Worm (Caenorhabditis elegans): ENCODE measurements around the gene ulp-1.

DNA sequence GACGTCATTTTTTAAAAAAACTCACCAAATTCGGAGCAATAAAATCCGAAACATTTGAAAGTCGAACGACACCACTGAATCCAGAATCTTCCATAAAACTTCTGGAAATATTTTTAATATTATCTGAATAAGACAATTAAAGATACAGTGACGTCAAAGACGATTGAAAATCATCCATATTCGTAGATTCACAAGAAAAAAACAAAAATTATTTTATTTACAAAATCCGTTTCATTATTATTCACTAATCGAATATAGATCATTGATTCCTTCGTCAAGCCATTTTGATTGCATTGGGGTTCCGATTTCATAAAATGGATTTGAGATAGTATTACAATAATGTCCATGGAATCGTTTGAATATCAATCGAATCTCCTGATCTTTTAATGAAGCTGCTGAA, 10.9 kb downstream of the ulp-1 start, which contains the start of gene oxy-4:
- no peak for TF ChIP-seq skn-1 (tag; optimal IDR thresholded peaks at IDR 0.05)
- TF ChIP-seq isw-1 (GFP tag; IDR thresholded peaks at IDR 0.05), result no peak
- TF ChIP-seq ztf-4 (tag; optimal IDR thresholded peaks at IDR 0.05), result no peak

All from whole organism, L1 larva.